Fruit fly (Drosophila melanogaster): ENCODE results near the gene hng3.

- TF ChIP-seq CG8119 (GFP tag; IDR thresholded peaks at IDR 0.05), result no peak
- TF ChIP-seq CG8319 (GFP tag; optimal IDR thresholded peaks at IDR 0.05), result no peak
- no peak for TF ChIP-seq spab (GFP tag; optimal IDR thresholded peaks at IDR 0.05)
- no peak for TF ChIP-seq acj6 (GFP tag; optimal IDR thresholded peaks at IDR 0.05)
- no peak for TF ChIP-seq CG11294 (GFP tag; IDR thresholded peaks at IDR 0.05)
- TF ChIP-seq fkh (GFP tag; optimal IDR thresholded peaks at IDR 0.05), result peak; percentile 16
- TF ChIP-seq OdsH (GFP tag; optimal IDR thresholded peaks at IDR 0.05), result no peak
- no peak for TF ChIP-seq CG32006 (GFP tag; optimal IDR thresholded peaks at IDR 0.05)
- TF ChIP-seq Hr39 (GFP tag; optimal IDR thresholded peaks at IDR 0.05), result no peak
- TF ChIP-seq CG16779 (tag; optimal IDR thresholded peaks at IDR 0.05), result no peak
- no peak for TF ChIP-seq CG10669 (GFP tag; optimal IDR thresholded peaks at IDR 0.05)
- no peak for TF ChIP-seq CG7368 (GFP tag; optimal IDR thresholded peaks at IDR 0.05)
Measured at dm6 chr3L:710345-710822, 44.9 kb downstream of the hng3 start, which contains the start of gene CkIIalpha-i3.

Measured in whole organism, prepupa.